Fruit fly (Drosophila melanogaster): Measurements from ENCODE around the gene CG31269.

Gene CG31269

dm6 chr3R:17149080-17149746 lies 22.3 kb downstream of the CG31269 start, which contains the start of the genes m-cup and Det (continued):
- peak; percentile 0 for TF ChIP-seq net (GFP tag; optimal IDR thresholded peaks at IDR 0.05)
- no peak for TF ChIP-seq CG11762 (GFP tag; optimal IDR thresholded peaks at IDR 0.05; ENCODE audit: insufficient read depth)
- no peak for TF ChIP-seq ss (GFP tag; optimal IDR thresholded peaks at IDR 0.05)
- TF ChIP-seq CG34406 (GFP tag; optimal IDR thresholded peaks at IDR 0.05): no peak
- no peak for TF ChIP-seq CG6276 (GFP tag; optimal IDR thresholded peaks at IDR 0.05)
- no peak for TF ChIP-seq Ets96B (tag; optimal IDR thresholded peaks at IDR 0.05)
- no peak for TF ChIP-seq Met (GFP tag; optimal IDR thresholded peaks at IDR 0.05)
- TF ChIP-seq CG3919 (GFP tag; optimal IDR thresholded peaks at IDR 0.05): peak; percentile 29
- TF ChIP-seq dsx (GFP tag; optimal IDR thresholded peaks at IDR 0.05; ENCODE audit: poor library complexity, severe bottlenecking): no peak
- TF ChIP-seq pdm3 (GFP tag; optimal IDR thresholded peaks at IDR 0.05): peak; percentile 11
- TF ChIP-seq CG8632 (GFP tag; optimal IDR thresholded peaks at IDR 0.05): no peak
- no peak for TF ChIP-seq CG8319 (GFP tag; optimal IDR thresholded peaks at IDR 0.05)
- no peak for TF ChIP-seq Sox15 (GFP tag; optimal IDR thresholded peaks at IDR 0.05)
- peak; percentile 10 for TF ChIP-seq Smox (GFP tag; optimal IDR thresholded peaks at IDR 0.05)
- TF ChIP-seq OdsH (GFP tag; optimal IDR thresholded peaks at IDR 0.05): no peak
- TF ChIP-seq CG3032 (tag; optimal IDR thresholded peaks at IDR 0.05): no peak
- TF ChIP-seq Blimp-1 (GFP tag; optimal IDR thresholded peaks at IDR 0.05): no peak
- TF ChIP-seq CG31627 (GFP tag; optimal IDR thresholded peaks at IDR 0.05): peak; percentile 15
- TF ChIP-seq cyc (GFP tag; optimal IDR thresholded peaks at IDR 0.05): peak; percentile 21
- no peak for TF ChIP-seq fd59A (GFP tag; optimal IDR thresholded peaks at IDR 0.05)
- TF ChIP-seq Sox14 (GFP tag; optimal IDR thresholded peaks at IDR 0.05): peak; percentile 20
- TF ChIP-seq CG32006 (GFP tag; optimal IDR thresholded peaks at IDR 0.05): no peak
- no peak for TF ChIP-seq Gug (GFP tag; IDR thresholded peaks at IDR 0.05)
- no peak for TF ChIP-seq CG11294 (GFP tag; IDR thresholded peaks at IDR 0.05)
- TF ChIP-seq eg (GFP tag; IDR thresholded peaks at IDR 0.05): no peak
- TF ChIP-seq CG4318 (GFP tag; optimal IDR thresholded peaks at IDR 0.05): no peak
- no peak for TF ChIP-seq fd85E (GFP tag; optimal IDR thresholded peaks at IDR 0.05)
- no peak for TF ChIP-seq Hr4 (GFP tag; optimal IDR thresholded peaks at IDR 0.05)
- no peak for TF ChIP-seq spab (GFP tag; optimal IDR thresholded peaks at IDR 0.05)
- TF ChIP-seq Eip93F (GFP tag; optimal IDR thresholded peaks at IDR 0.05): no peak
- no peak for TF ChIP-seq CG10669 (GFP tag; optimal IDR thresholded peaks at IDR 0.05)
- peak; percentile 74 for TF ChIP-seq Eip78C (GFP tag)
- no peak for TF ChIP-seq CG7368 (GFP tag; optimal IDR thresholded peaks at IDR 0.05)

dm6 chr3R:17150287-17150686 lies 23.4 kb downstream of the CG31269 start, which contains the start of gene Smug:
TSS of gene Smug (plus strand) at chr3R:17150587.
- TF ChIP-seq CG11294 (GFP tag; IDR thresholded peaks at IDR 0.05): no peak
- TF ChIP-seq fkh (GFP tag; optimal IDR thresholded peaks at IDR 0.05): no peak
- no peak for TF ChIP-seq Lpt (GFP tag; optimal IDR thresholded peaks at IDR 0.05)
- TF ChIP-seq CG6163 (GFP tag; IDR thresholded peaks at IDR 0.05): no peak
- TF ChIP-seq CG6808 (GFP tag; optimal IDR thresholded peaks at IDR 0.05): no peak
- no peak for TF ChIP-seq CG15336 (GFP tag; IDR thresholded peaks at IDR 0.05)
- TF ChIP-seq Eip93F (GFP tag; optimal IDR thresholded peaks at IDR 0.05): no peak
- no peak for TF ChIP-seq Sox14 (GFP tag; optimal IDR thresholded peaks at IDR 0.05)
- no peak for TF ChIP-seq fd59A (GFP tag; optimal IDR thresholded peaks at IDR 0.05)
- TF ChIP-seq Ets96B (tag; optimal IDR thresholded peaks at IDR 0.05): no peak
- TF ChIP-seq CG6276 (GFP tag; optimal IDR thresholded peaks at IDR 0.05): no peak
- TF ChIP-seq vri (GFP tag; optimal IDR thresholded peaks at IDR 0.05): no peak
- no peak for TF ChIP-seq acj6 (GFP tag; optimal IDR thresholded peaks at IDR 0.05)
- no peak for TF ChIP-seq Hr4 (GFP tag; optimal IDR thresholded peaks at IDR 0.05)
- no peak for TF ChIP-seq fd85E (GFP tag; optimal IDR thresholded peaks at IDR 0.05)
